Worm (Caenorhabditis elegans): ENCODE results near the gene acs-9.

The acs-9 gene

ce11 chrX:16901906-16902383 is 21.6 kb upstream of the acs-9 start (continued):
- TF ChIP-seq madf-3 (GFP tag; IDR thresholded peaks at IDR 0.05), result 0 out of 2 replicates have a peak, but pooled peaks have one; percentile 62
- TF ChIP-seq nfyb-1 (GFP tag; IDR thresholded peaks at IDR 0.05), result peak; percentile 46; the same call in 1 of the 2 replicates

DNA sequence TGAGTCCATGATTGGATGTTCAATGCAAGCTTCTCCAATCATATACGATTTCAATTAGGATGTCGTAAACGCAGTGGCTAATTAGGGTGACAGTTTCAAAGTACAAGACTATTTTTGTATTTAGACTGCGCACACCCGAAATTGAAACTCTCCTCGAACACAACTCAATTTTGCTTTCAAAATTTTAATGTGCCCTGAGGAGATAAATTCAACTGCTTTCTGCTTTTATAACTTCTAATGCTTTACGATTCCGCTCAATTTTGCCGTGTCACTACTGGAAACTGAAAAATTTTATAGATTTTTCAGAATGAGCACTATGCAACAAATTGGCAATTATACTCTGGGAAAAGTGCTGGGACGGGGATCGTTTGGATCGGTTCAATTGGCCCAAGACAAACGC is 14.3 kb upstream of the acs-9 start, which contains the start of gene F39F10.2:
TSS of gene F39F10.2 (plus strand) at position 301 of the 400 bp plus-strand sequence.
- no peak for TF ChIP-seq ama-1 (optimal IDR thresholded peaks at IDR 0.05)
- TF ChIP-seq ama-1 (GFP tag; optimal IDR thresholded peaks at IDR 0.05), result no peak
- TF ChIP-seq unc-130 (GFP tag; optimal IDR thresholded peaks at IDR 0.05), result no peak
- TF ChIP-seq egrh-3 (GFP tag; IDR thresholded peaks at IDR 0.05), result no peak
- TF ChIP-seq ceh-79 (tag; optimal IDR thresholded peaks at IDR 0.05), result no peak
- TF ChIP-seq lsl-1 (GFP tag; optimal IDR thresholded peaks at IDR 0.05), result no peak
- no peak for TF ChIP-seq F52B5.7 (tag; optimal IDR thresholded peaks at IDR 0.05)

- TF ChIP-seq nhr-90 (tag; optimal IDR thresholded peaks at IDR 0.05), result peak; percentile 18
- TF ChIP-seq K12H6.12 (tag; optimal IDR thresholded peaks at IDR 0.05), result no peak
- no peak for TF ChIP-seq lag-1 (GFP tag; IDR thresholded peaks at IDR 0.05)
- peak; percentile 48 for TF ChIP-seq rpc-1 (optimal IDR thresholded peaks at IDR 0.05)
- peak; percentile 76 for TF ChIP-seq rpc-1 (tag; optimal IDR thresholded peaks at IDR 0.05)
- TF ChIP-seq snpc-4 (GFP tag; optimal IDR thresholded peaks at IDR 0.05), result no peak
- peak in 1 of 4 experiments; percentile 69 for TF ChIP-seq snpc-4 (tag; optimal IDR thresholded peaks at IDR 0.05)
- TF ChIP-seq ekl-4 (GFP tag; IDR thresholded peaks at IDR 0.05), result no peak
- no peak for TF ChIP-seq F57A8.1 (GFP tag; optimal IDR thresholded peaks at IDR 0.05)
- TF ChIP-seq F23B12.7 (tag; optimal IDR thresholded peaks at IDR 0.05; ENCODE audit: insufficient read depth), result no peak
- TF ChIP-seq madf-8 (GFP tag; conservative IDR thresholded peaks at IDR 0.05), result no peak
- TF ChIP-seq Y53G8AR.9 (GFP tag; conservative IDR thresholded peaks at IDR 0.05), result no peak
- no peak for TF ChIP-seq hlh-12 (tag; optimal IDR thresholded peaks at IDR 0.05)
- TF ChIP-seq ztf-3 (GFP tag; optimal IDR thresholded peaks at IDR 0.05), result no peak
- no peak for TF ChIP-seq madf-3 (GFP tag; IDR thresholded peaks at IDR 0.05)
- no peak for TF ChIP-seq somi-1 (GFP tag; optimal IDR thresholded peaks at IDR 0.05)
- TF ChIP-seq pbrm-1 (GFP tag; IDR thresholded peaks at IDR 0.05), result peak; percentile 48; the same call in 1 of the 2 replicates
- TF ChIP-seq xnd-1 (tag; optimal IDR thresholded peaks at IDR 0.05), result no peak
- TF ChIP-seq dpff-1 (tag; optimal IDR thresholded peaks at IDR 0.05), result no peak
- no peak for TF ChIP-seq lsy-27 (tag; optimal IDR thresholded peaks at IDR 0.05; ENCODE audit: borderline replicate concordance, insufficient read depth)
- no peak for TF ChIP-seq mel-28 (tag; optimal IDR thresholded peaks at IDR 0.05; ENCODE audit: borderline replicate concordance)
- no peak for TF ChIP-seq F55B11.4 (tag; optimal IDR thresholded peaks at IDR 0.05; ENCODE audit: borderline replicate concordance, insufficient read depth)
- TF ChIP-seq repo-1 (tag; optimal IDR thresholded peaks at IDR 0.05), result no peak
- TF ChIP-seq nhr-120 (GFP tag; IDR thresholded peaks at IDR 0.05), result no peak
- TF ChIP-seq hlh-26 (GFP tag; conservative IDR thresholded peaks at IDR 0.05), result no peak
- peak; percentile 88 for TF ChIP-seq tbp1 (GFP tag; optimal IDR thresholded peaks at IDR 0.05)
- no peak for TF ChIP-seq K11D2.4 (GFP tag; IDR thresholded peaks at IDR 0.05)
- TF ChIP-seq tbx-9 (tag; optimal IDR thresholded peaks at IDR 0.05; ENCODE audit: borderline replicate concordance), result no peak
- TF ChIP-seq ceh-58 (GFP tag; IDR thresholded peaks at IDR 0.05), result no peak
- no peak for TF ChIP-seq snpc-1.3 (tag; optimal IDR thresholded peaks at IDR 0.05; ENCODE audit: insufficient read depth)
- TF ChIP-seq ceh-27 (GFP tag; optimal IDR thresholded peaks at IDR 0.05), result no peak
- TF ChIP-seq Y56A3A.18 (GFP tag; IDR thresholded peaks at IDR 0.05), result no peak
- no peak for TF ChIP-seq T26A5.8 (tag; optimal IDR thresholded peaks at IDR 0.05)
- no peak for TF ChIP-seq attf-6 (GFP tag; IDR thresholded peaks at IDR 0.05)
- TF ChIP-seq nhr-179 (tag; optimal IDR thresholded peaks at IDR 0.05), result no peak
- peak; percentile 46; the same call in 1 of the 2 replicates for TF ChIP-seq egrh-3 (GFP tag; IDR thresholded peaks at IDR 0.05)
- TF ChIP-seq egl-44 (GFP tag; IDR thresholded peaks at IDR 0.05), result 0 out of 2 replicates have a peak, but pooled peaks have one; percentile 19
- TF ChIP-seq F39B2.1 (GFP tag; IDR thresholded peaks at IDR 0.05), result no peak
- no peak for TF ChIP-seq snpc-1.1 (tag; optimal IDR thresholded peaks at IDR 0.05; ENCODE audit: insufficient read depth)
These were observed 13.4 kb upstream of the acs-9 start for ce11 chrX:16893767-16894166.
